Worm (Caenorhabditis elegans) whole organism, L1 larva: ENCODE measurements around the gene F29B9.8.

Experiments used
- C16A3.4 ChIP-seq: fragments of 150-350 bp; optimal IDR thresholded peaks from 2 replicates; lab custom pipeline; 2014; ENCODE audit warnings: missing biosample characterization, missing genetic modification characterization
- C34B4.2 ChIP-seq: sonication (generic microtip); optimal IDR thresholded peaks from 2 replicates; lab custom pipeline; 2017; ENCODE audit warnings: mild to moderate bottlenecking, missing genetic modification characterization, missing compliant biosample characterization
- F16B12.6 ChIP-seq: fragments of 150-350 bp; optimal IDR thresholded peaks from 2 replicates; lab custom pipeline; 2014; ENCODE audit warnings: missing biosample characterization, missing genetic modification characterization
- Y116A8C.19 ChIP-seq: sonication (generic microtip); optimal IDR thresholded peaks from 2 replicates; lab custom pipeline; 2016; ENCODE audit warnings: missing compliant biosample characterization, missing genetic modification characterization, borderline replicate concordance
- aly-2 ChIP-seq: fragments of 150-350 bp; optimal IDR thresholded peaks from 2 replicates; lab custom pipeline; 2014; ENCODE audit warnings: missing biosample characterization, missing genetic modification characterization
- ceh-63 ChIP-seq: fragments of 200-800 bp; sonication (Bioruptor generic); optimal IDR thresholded peaks from 2 replicates; lab custom pipeline; 2018; ENCODE audit warnings: mild to moderate bottlenecking, missing genetic modification characterization, missing compliant biosample characterization
- ceh-88 ChIP-seq: fragments of 200-800 bp; sonication (Bioruptor generic); IDR thresholded peaks from 2 replicates; pipeline ENCODE4 v1.3.6; 2022; ENCODE audit warnings: missing genetic modification characterization, missing compliant biosample characterization
- ceh-90 ChIP-seq: sonication (generic microtip); optimal IDR thresholded peaks from 2 replicates; lab custom pipeline; 2016; ENCODE audit warnings: missing genetic modification characterization, missing compliant biosample characterization
- ces-1 ChIP-seq: fragments of 150-350 bp; optimal IDR thresholded peaks from 2 replicates; lab custom pipeline; 2014; ENCODE audit warnings: missing biosample characterization, missing genetic modification reagents, missing genetic modification characterization
- efl-1 ChIP-seq, 4 experiments: fragments of 150-350 bp; optimal IDR thresholded peaks in 3 of 4; peaks in 1 of 4; 1 replicate in 1 of 4; 2 replicates in 3 of 4; lab custom pipeline; 2014; ENCODE audit warnings: missing biosample characterization in 2 of 4, missing genetic modification characterization in 2 of 4, missing genetic modification reagents in 2 of 4
- egl-13 ChIP-seq: sonication (generic microtip); optimal IDR thresholded peaks from 2 replicates; lab custom pipeline; 2016; ENCODE audit warnings: missing genotype, missing genetic modification reagents, missing genetic modification characterization, missing compliant biosample characterization
- egl-27 ChIP-seq, 2 experiments: fragments of 150-350 bp in 1 of 2; sonication (generic microtip); optimal IDR thresholded peaks; 3 replicates each; lab custom pipeline; 2017 to 2018; ENCODE audit warnings: missing biosample characterization in 2 of 2, missing genetic modification characterization in 2 of 2, missing genetic modification reagents in 2 of 2
- elt-2 ChIP-seq: sonication (generic microtip); optimal IDR thresholded peaks from 2 replicates; lab custom pipeline; 2016; ENCODE audit warnings: missing genetic modification characterization, mild to moderate bottlenecking, inconsistent platforms, missing compliant biosample characterization, missing genetic modification reagents
- elt-3 ChIP-seq, 6 experiments: fragments of 150-350 bp in 1 of 6; sonication (generic microtip); optimal IDR thresholded peaks; 2 replicates each; lab custom pipeline; 2017 to 2018; ENCODE audit warnings: missing biosample characterization in 6 of 6, missing genetic modification characterization in 6 of 6, inconsistent platforms in 1 of 6
- fkh-10 ChIP-seq: sonication (generic microtip); optimal IDR thresholded peaks from 2 replicates; lab custom pipeline; 2017; ENCODE audit warnings: missing biosample characterization, missing genetic modification reagents, missing genetic modification characterization
- fkh-8 ChIP-seq: sonication (generic microtip); optimal IDR thresholded peaks from 2 replicates; lab custom pipeline; 2016; ENCODE audit warnings: mild to moderate bottlenecking, missing genetic modification characterization, missing compliant biosample characterization
- fos-1 ChIP-seq: fragments of 150-350 bp; optimal IDR thresholded peaks from 2 replicates; lab custom pipeline; 2014; ENCODE audit warnings: missing biosample characterization, missing genetic modification characterization
- grh-1 ChIP-seq: fragments of 200-800 bp; sonication (Bioruptor generic); IDR thresholded peaks from 2 replicates; pipeline ENCODE4 v1.3.6; 2022; ENCODE audit warnings: missing genetic modification reagents, missing genetic modification characterization, missing compliant biosample characterization
- hlh-17 ChIP-seq: fragments of 200-800 bp; sonication (Bioruptor generic); optimal IDR thresholded peaks from 2 replicates; lab custom pipeline; 2018; ENCODE audit warnings: missing genetic modification characterization, mild to moderate bottlenecking, missing compliant biosample characterization, moderate library complexity, borderline replicate concordance
- hpl-2 ChIP-seq: fragments of 150-350 bp; optimal IDR thresholded peaks from 2 replicates; lab custom pipeline; 2014; ENCODE audit warnings: missing biosample characterization, missing genetic modification reagents, missing genetic modification characterization
- irx-1 ChIP-seq: sonication (generic microtip); optimal IDR thresholded peaks from 2 replicates; lab custom pipeline; 2016; ENCODE audit warnings: missing genetic modification characterization, missing compliant biosample characterization
- isw-1 ChIP-seq: fragments of 200-800 bp; sonication (Bioruptor generic); IDR thresholded peaks from 2 replicates; pipeline ENCODE4 v1.3.6; 2022; ENCODE audit warnings: missing genetic modification characterization, missing compliant biosample characterization
- jun-1 ChIP-seq: fragments of 150-350 bp; optimal IDR thresholded peaks from 2 replicates; lab custom pipeline; 2014; ENCODE audit warnings: missing biosample characterization, missing genetic modification reagents, missing genetic modification characterization
- lin-14 ChIP-seq: fragments of 200-800 bp; sonication (Bioruptor generic); optimal IDR thresholded peaks from 2 replicates; lab custom pipeline; 2018; ENCODE audit warnings: mild to moderate bottlenecking, missing genetic modification characterization, moderate library complexity, missing compliant biosample characterization
- lin-15B ChIP-seq: fragments of 150-350 bp; sonication (generic microtip); optimal IDR thresholded peaks from 3 replicates; lab custom pipeline; 2014; ENCODE audit warnings: missing biosample characterization, missing genetic modification characterization
- lin-35 ChIP-seq, 2 experiments: fragments of 150-350 bp; optimal IDR thresholded peaks; 2 replicates each; lab custom pipeline; 2014; ENCODE audit warnings: missing biosample characterization in 2 of 2, missing genetic modification characterization in 2 of 2, missing genetic modification reagents in 2 of 2
- lir-3 ChIP-seq: sonication (generic microtip); optimal IDR thresholded peaks from 2 replicates; lab custom pipeline; 2016; ENCODE audit warnings: mild to moderate bottlenecking, missing genetic modification characterization, moderate library complexity, missing compliant biosample characterization; ENCODE audit not compliant: poor library complexity
- lsy-2 ChIP-seq, 2 experiments: fragments of 150-350 bp; optimal IDR thresholded peaks; 2 replicates each; lab custom pipeline; 2014; ENCODE audit warnings: missing biosample characterization in 2 of 2, missing genetic modification characterization in 2 of 2
- mep-1 ChIP-seq: fragments of 150-350 bp; optimal IDR thresholded peaks from 2 replicates; lab custom pipeline; 2014; ENCODE audit warnings: missing biosample characterization, missing genetic modification characterization
- nhr-11 ChIP-seq: fragments of 150-350 bp; optimal IDR thresholded peaks from 2 replicates; lab custom pipeline; 2014; ENCODE audit warnings: missing biosample characterization, missing genetic modification characterization
- nhr-20 ChIP-seq: sonication (generic microtip); optimal IDR thresholded peaks from 2 replicates; lab custom pipeline; 2016; ENCODE audit warnings: mild to moderate bottlenecking, missing genetic modification characterization, missing compliant biosample characterization
- nhr-28 ChIP-seq: fragments of 150-350 bp; optimal IDR thresholded peaks from 2 replicates; lab custom pipeline; 2014; ENCODE audit warnings: missing biosample characterization, missing genetic modification characterization
- nhr-47 ChIP-seq: sonication (generic microtip); optimal IDR thresholded peaks from 2 replicates; lab custom pipeline; 2016; ENCODE audit warnings: mild to moderate bottlenecking, missing genetic modification characterization, moderate library complexity, missing compliant biosample characterization
- nhr-76 ChIP-seq: sonication (generic microtip); optimal IDR thresholded peaks from 2 replicates; lab custom pipeline; 2017; ENCODE audit warnings: missing biosample characterization, missing genetic modification characterization
- nhr-77 ChIP-seq: fragments of 150-350 bp; optimal IDR thresholded peaks from 2 replicates; lab custom pipeline; 2014; ENCODE audit warnings: missing biosample characterization, missing genetic modification characterization
- nhr-85 ChIP-seq: sonication (generic microtip); peaks from one replicate; lab custom pipeline; 2016; ENCODE audit warnings: missing genetic modification characterization, inconsistent platforms, missing compliant biosample characterization
- nhr-90 ChIP-seq: sonication (generic microtip); optimal IDR thresholded peaks from 2 replicates; lab custom pipeline; 2016; ENCODE audit warnings: mild to moderate bottlenecking, missing genetic modification characterization, missing compliant biosample characterization; ENCODE audit not compliant: poor library complexity
- pag-3 ChIP-seq: sonication (generic microtip); optimal IDR thresholded peaks from 2 replicates; lab custom pipeline; 2017; ENCODE audit warnings: missing genetic modification characterization, mild to moderate bottlenecking, missing compliant biosample characterization, antibody characterized with exemption, borderline replicate concordance; ENCODE audit not compliant: insufficient read depth
- skn-1 ChIP-seq: fragments of 150-350 bp; optimal IDR thresholded peaks from 2 replicates; lab custom pipeline; 2014; ENCODE audit warnings: missing biosample characterization, missing genetic modification characterization
- snu-23 ChIP-seq: sonication (generic microtip); optimal IDR thresholded peaks from 2 replicates; lab custom pipeline; 2016; ENCODE audit warnings: missing genetic modification characterization, missing compliant biosample characterization
- sptf-1 ChIP-seq: fragments of 150-350 bp; optimal IDR thresholded peaks from 2 replicates; lab custom pipeline; 2014; ENCODE audit warnings: missing biosample characterization, missing genetic modification characterization
- sup-37 ChIP-seq: fragments of 200-800 bp; sonication (Bioruptor generic); optimal IDR thresholded peaks from 2 replicates; lab custom pipeline; 2018; ENCODE audit warnings: mild to moderate bottlenecking, missing genetic modification characterization, missing compliant biosample characterization
- swsn-7 ChIP-seq: sonication (generic microtip); optimal IDR thresholded peaks from 2 replicates; lab custom pipeline; 2016; ENCODE audit warnings: missing genetic modification characterization, missing compliant biosample characterization
- tbx-2 ChIP-seq: sonication (generic microtip); optimal IDR thresholded peaks from 2 replicates; lab custom pipeline; 2016; ENCODE audit warnings: missing genetic modification characterization, missing compliant biosample characterization
- tlp-1 ChIP-seq: fragments of 150-350 bp; optimal IDR thresholded peaks from 2 replicates; lab custom pipeline; 2014; ENCODE audit warnings: missing biosample characterization, missing genetic modification characterization
- unc-130 ChIP-seq: fragments of 150-350 bp; optimal IDR thresholded peaks from 2 replicates; lab custom pipeline; 2017; ENCODE audit warnings: missing biosample characterization, missing genetic modification characterization, inconsistent platforms
- unc-98 ChIP-seq: fragments of 200-800 bp; sonication (Bioruptor generic); IDR thresholded peaks from 2 replicates; pipeline ENCODE4 v1.3.6; 2022; ENCODE audit warnings: missing genetic modification characterization, missing compliant biosample characterization
- vab-15 ChIP-seq: sonication (generic microtip); optimal IDR thresholded peaks from 2 replicates; lab custom pipeline; 2017; ENCODE audit warnings: missing genotype, mild to moderate bottlenecking, missing genetic modification characterization, missing compliant biosample characterization
- zag-1 ChIP-seq: fragments of 150-350 bp; optimal IDR thresholded peaks from 2 replicates; lab custom pipeline; 2014; ENCODE audit warnings: missing biosample characterization, missing genetic modification characterization
- zip-4 ChIP-seq: fragments of 200-800 bp; sonication (Bioruptor generic); optimal IDR thresholded peaks from 2 replicates; lab custom pipeline; 2018; ENCODE audit warnings: mild to moderate bottlenecking, missing genetic modification characterization, moderate library complexity, missing compliant biosample characterization

The F29B9.8 gene

DNA sequence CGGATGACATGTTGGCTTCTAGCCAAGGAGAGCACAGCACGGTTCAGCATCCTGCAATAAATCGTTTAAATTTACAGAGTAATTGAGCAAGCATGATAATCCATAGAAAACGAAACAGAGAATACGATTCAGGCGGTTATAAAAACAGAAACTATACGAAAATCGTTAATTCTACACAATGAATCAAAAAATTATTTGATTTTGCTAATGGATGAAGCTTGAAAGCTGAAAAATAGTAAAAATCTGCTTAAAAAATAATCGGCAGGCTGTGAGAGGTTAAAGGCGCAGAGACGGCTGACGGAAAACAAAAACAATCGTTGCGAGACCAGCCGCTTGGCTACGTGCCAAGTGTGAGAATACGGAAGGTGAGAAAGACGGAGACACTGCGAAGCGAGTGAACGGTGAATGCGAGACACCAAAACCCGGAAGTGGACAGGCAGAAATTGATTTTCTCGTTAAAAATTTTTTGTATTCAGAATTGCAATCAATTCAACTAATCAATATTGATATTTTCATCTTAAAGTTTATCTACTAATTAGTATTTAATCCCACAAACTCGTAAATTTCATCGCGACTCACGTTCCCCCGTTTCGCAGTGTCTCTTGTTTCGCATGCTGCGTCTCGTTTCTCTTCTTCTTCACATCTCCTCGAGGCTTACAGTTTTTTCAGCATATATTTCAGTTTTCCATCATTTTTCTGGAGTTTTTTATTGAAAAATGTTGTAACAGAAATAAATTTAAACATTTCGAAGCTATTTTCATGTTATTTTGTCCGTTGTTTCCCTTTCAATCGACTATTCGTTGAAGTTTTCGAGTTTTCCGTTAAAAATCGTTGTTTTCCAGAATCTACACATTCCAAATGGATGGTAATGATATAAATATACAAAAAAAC is 12.9 kb downstream of the F29B9.8 start, which contains the start of the genes F29B9.11 and jmjd-1.2:
Gene F29B9.11 (minus strand): TSS at position 51 of the 891 bp plus-strand sequence.
Gene jmjd-1.2 (plus strand): TSS at position 841 of the 891 bp plus-strand sequence.
- peak; percentile 88 for TF ChIP-seq ceh-88
- TF ChIP-seq nhr-85 (tag; lab: Kevin White, UChicago): peak; percentile 98
- peak; percentile 79 for TF ChIP-seq skn-1 (tag; lab: Kevin White, UChicago)
- peak; percentile 53 for TF ChIP-seq zip-4 (GFP tag; lab: Kevin White, UChicago)
- TF ChIP-seq isw-1: peak; percentile 93
- peak; percentile 95 for TF ChIP-seq egl-13
- TF ChIP-seq nhr-90 (tag; lab: Kevin White, UChicago): peak; percentile 97
- no peak for TF ChIP-seq ces-1 (GFP tag; lab: Kevin White, UChicago)
- TF ChIP-seq nhr-76 (tag; lab: Kevin White, UChicago): no peak
- peak; percentile 87 to 91 for TF ChIP-seq efl-1 (optimal IDR thresholded peaks at IDR 0.05; lab: Kevin White, UChicago)
- TF ChIP-seq efl-1 (GFP tag; optimal IDR thresholded peaks at IDR 0.05 in 1 of 2; lab: Kevin White, UChicago): peak; percentile 68 to 97
- peak in 2 of 6 experiments; percentile 31 to 51 for TF ChIP-seq elt-3 (tag; optimal IDR thresholded peaks at IDR 0.05; lab: Kevin White, UChicago)
- TF ChIP-seq zag-1 (tag; lab: Kevin White, UChicago): peak; percentile 49
- peak; percentile 95 for TF ChIP-seq nhr-20 (tag; lab: Kevin White, UChicago)
- TF ChIP-seq nhr-28 (tag; lab: Kevin White, UChicago): no peak
- TF ChIP-seq lin-14 (GFP tag; lab: Kevin White, UChicago): peak; percentile 95
- TF ChIP-seq snu-23: peak; percentile 97
- TF ChIP-seq lsy-2 (tag; optimal IDR thresholded peaks at IDR 0.05; lab: Kevin White, UChicago): peak; percentile 93
- peak; percentile 68 for TF ChIP-seq nhr-77
- TF ChIP-seq swsn-7 (tag; lab: Kevin White, UChicago): peak; percentile 94
- TF ChIP-seq Y116A8C.19 (tag; lab: Kevin White, UChicago): peak; percentile 74
- peak; percentile 68 for TF ChIP-seq sup-37 (GFP tag; lab: Kevin White, UChicago)
- TF ChIP-seq fkh-10 (GFP tag; lab: Kevin White, UChicago): peak; percentile 85
- TF ChIP-seq nhr-11: peak; percentile 80
- TF ChIP-seq aly-2 (tag; lab: Kevin White, UChicago): peak; percentile 76
- peak; percentile 86 for TF ChIP-seq ceh-63 (GFP tag; lab: Kevin White, UChicago)
- TF ChIP-seq fos-1 (tag; lab: Kevin White, UChicago): peak; percentile 79
- TF ChIP-seq irx-1 (tag; lab: Kevin White, UChicago): peak; percentile 82
- peak; percentile 91 for TF ChIP-seq lir-3 (tag; lab: Kevin White, UChicago)
- TF ChIP-seq nhr-47 (tag; lab: Kevin White, UChicago): peak; percentile 96
- peak; percentile 98 for TF ChIP-seq unc-98 (GFP tag; lab: Robert Waterston, UW)
- peak; percentile 62 for TF ChIP-seq mep-1
- TF ChIP-seq pag-3: no peak
- TF ChIP-seq C34B4.2 (tag; lab: Kevin White, UChicago): no peak
- peak; percentile 95 for TF ChIP-seq vab-15 (tag; lab: Kevin White, UChicago)
- peak; percentile 94 for TF ChIP-seq unc-130
- peak; percentile 98 for TF ChIP-seq tbx-2 (tag; lab: Kevin White, UChicago)
- no peak for TF ChIP-seq sptf-1 (tag; lab: Kevin White, UChicago)
- TF ChIP-seq hlh-17 (GFP tag; lab: Kevin White, UChicago): no peak
- peak; percentile 74 for TF ChIP-seq grh-1
- peak; percentile 29 for TF ChIP-seq F16B12.6 (tag; lab: Kevin White, UChicago)
- TF ChIP-seq hpl-2 (GFP tag; lab: Kevin White, UChicago): peak; percentile 86
- TF ChIP-seq C16A3.4 (tag; lab: Kevin White, UChicago): peak; percentile 80
- peak; percentile 79 for TF ChIP-seq lin-15B (tag; lab: Kevin White, UChicago)
- peak in 1 of 2 experiments; percentile 15 for TF ChIP-seq egl-27 (tag; optimal IDR thresholded peaks at IDR 0.05; lab: Kevin White, UChicago)
- TF ChIP-seq jun-1 (tag; lab: Kevin White, UChicago): peak; percentile 83
- peak; percentile 80 to 87 for TF ChIP-seq lin-35 (GFP tag; optimal IDR thresholded peaks at IDR 0.05; lab: Kevin White, UChicago)
- TF ChIP-seq tlp-1 (tag; lab: Kevin White, UChicago): no peak
- TF ChIP-seq fkh-8 (tag; lab: Kevin White, UChicago): peak; percentile 99
- peak; percentile 78 for TF ChIP-seq ceh-90 (tag; lab: Kevin White, UChicago)
- TF ChIP-seq elt-2 (tag; lab: Kevin White, UChicago): peak; percentile 82
